Fruit fly (Drosophila melanogaster): ENCODE results near the gene CG13250.

CG13250 gene

dm6 chr3L:20562649-20563048 lies 29.1 kb downstream of the CG13250 start:
- no peak for TF ChIP-seq Hr96 (GFP tag; optimal IDR thresholded peaks at IDR 0.05)
- no peak for TF ChIP-seq kay (GFP tag; ENCODE audit: borderline replicate concordance)
- TF ChIP-seq CG5204 (GFP tag; optimal IDR thresholded peaks at IDR 0.05) = no peak
- TF ChIP-seq Mnt (GFP tag; optimal IDR thresholded peaks at IDR 0.05) = no peak
- TF ChIP-seq toe (GFP tag; optimal IDR thresholded peaks at IDR 0.05) = no peak
- TF ChIP-seq Clk (GFP tag; optimal IDR thresholded peaks at IDR 0.05) = no peak
- no peak for TF ChIP-seq CG33017 (tag; optimal IDR thresholded peaks at IDR 0.05)
- no peak for TF ChIP-seq cic (GFP tag; optimal IDR thresholded peaks at IDR 0.05)

DNA sequence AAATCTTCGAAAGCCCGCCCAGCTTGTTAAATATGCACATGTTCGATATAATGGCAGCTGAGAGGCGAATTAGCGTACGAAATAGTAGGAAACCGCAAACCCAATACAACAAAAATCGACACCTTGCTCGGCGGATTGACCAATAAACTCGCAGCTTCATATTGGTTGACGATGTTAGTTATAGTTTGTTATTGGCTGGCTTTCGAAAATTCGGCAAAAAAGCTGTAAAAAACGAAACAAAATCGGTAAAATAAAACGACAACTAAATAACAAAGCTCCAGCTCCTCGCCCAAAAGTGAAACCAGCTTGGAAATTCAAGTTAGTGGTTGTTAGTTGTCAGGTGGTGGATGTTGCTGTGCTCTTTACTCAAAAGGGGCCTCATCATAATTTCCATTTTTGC lies 30.3 kb downstream of the CG13250 start:
- no peak for TF ChIP-seq pad (GFP tag; optimal IDR thresholded peaks at IDR 0.05)
- no peak for TF ChIP-seq CG14711 (tag; optimal IDR thresholded peaks at IDR 0.05)
- no peak for TF ChIP-seq ovo (GFP tag; optimal IDR thresholded peaks at IDR 0.05)
- no peak for TF ChIP-seq tj (GFP tag; optimal IDR thresholded peaks at IDR 0.05)
- TF ChIP-seq Mnt (GFP tag; optimal IDR thresholded peaks at IDR 0.05) = no peak
- no peak for TF ChIP-seq CG5204 (GFP tag; optimal IDR thresholded peaks at IDR 0.05)
- no peak for TF ChIP-seq cic (GFP tag; optimal IDR thresholded peaks at IDR 0.05)
- TF ChIP-seq CG7045 (GFP tag; optimal IDR thresholded peaks at IDR 0.05) = no peak
- TF ChIP-seq Hr96 (GFP tag; optimal IDR thresholded peaks at IDR 0.05) = no peak
- no peak for TF ChIP-seq toe (GFP tag; optimal IDR thresholded peaks at IDR 0.05)
- no peak for TF ChIP-seq Crg-1 (GFP tag; optimal IDR thresholded peaks at IDR 0.05)
- no peak for TF ChIP-seq CG12768 (GFP tag; optimal IDR thresholded peaks at IDR 0.05)
- no peak for TF ChIP-seq cnc (optimal IDR thresholded peaks at IDR 0.05)

DNA sequence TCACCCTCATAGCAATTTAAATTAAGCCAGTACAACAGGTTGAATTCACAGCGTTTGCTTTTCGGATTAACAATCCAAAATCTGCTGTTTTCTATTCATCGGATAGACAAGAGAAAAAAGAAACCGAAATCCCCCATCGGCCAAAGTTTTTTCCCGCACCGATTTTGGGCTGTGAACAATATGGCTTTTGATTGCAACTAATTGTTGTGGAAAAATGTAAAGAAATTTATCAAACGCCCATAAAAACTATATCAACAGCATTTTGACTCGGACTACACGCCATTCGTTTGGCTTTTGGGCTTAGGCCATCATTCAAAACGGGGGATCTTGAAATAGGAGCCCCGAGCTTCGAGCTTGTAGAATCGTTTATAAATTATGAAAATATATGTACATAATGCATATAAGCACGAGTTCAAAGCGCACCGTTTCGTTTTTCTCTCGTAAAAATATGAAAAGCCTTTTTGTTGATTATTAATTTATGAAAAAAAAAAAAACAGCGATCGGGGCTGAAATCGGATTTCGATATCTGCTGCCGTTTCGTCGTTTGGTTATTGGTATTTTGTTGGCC lies 32.1 kb downstream of the CG13250 start:
- TF ChIP-seq CG33017 (tag; optimal IDR thresholded peaks at IDR 0.05) = no peak
- no peak for TF ChIP-seq bab1 (GFP tag; optimal IDR thresholded peaks at IDR 0.05)
- TF ChIP-seq CG7045 (GFP tag; optimal IDR thresholded peaks at IDR 0.05) = no peak
- TF ChIP-seq CG1620 (GFP tag; optimal IDR thresholded peaks at IDR 0.05) = no peak
- TF ChIP-seq Crg-1 (GFP tag; optimal IDR thresholded peaks at IDR 0.05) = no peak
- no peak for TF ChIP-seq CG14711 (tag; optimal IDR thresholded peaks at IDR 0.05)
- TF ChIP-seq Clk (GFP tag; optimal IDR thresholded peaks at IDR 0.05) = no peak

dm6 chr3L:20570134-20570533 lies 36.6 kb downstream of the CG13250 start:
- TF ChIP-seq bab1 (GFP tag; optimal IDR thresholded peaks at IDR 0.05) = no peak
- no peak for TF ChIP-seq Hr96 (GFP tag; optimal IDR thresholded peaks at IDR 0.05)
- TF ChIP-seq CG12768 (GFP tag; optimal IDR thresholded peaks at IDR 0.05) = no peak
- no peak for TF ChIP-seq Mnt (GFP tag; optimal IDR thresholded peaks at IDR 0.05)
- no peak for TF ChIP-seq CG33017 (tag; optimal IDR thresholded peaks at IDR 0.05)
- TF ChIP-seq CG11617 (GFP tag; optimal IDR thresholded peaks at IDR 0.05) = no peak
- no peak for TF ChIP-seq cnc (optimal IDR thresholded peaks at IDR 0.05)
- TF ChIP-seq pad (GFP tag; optimal IDR thresholded peaks at IDR 0.05) = no peak
- TF ChIP-seq CG7045 (GFP tag; optimal IDR thresholded peaks at IDR 0.05) = no peak
- TF ChIP-seq CG7101 (tag; optimal IDR thresholded peaks at IDR 0.05) = no peak
- TF ChIP-seq toe (GFP tag; optimal IDR thresholded peaks at IDR 0.05) = no peak
- no peak for TF ChIP-seq Crg-1 (GFP tag; optimal IDR thresholded peaks at IDR 0.05)
- TF ChIP-seq ovo (GFP tag; optimal IDR thresholded peaks at IDR 0.05) = no peak
- TF ChIP-seq Clk (GFP tag; optimal IDR thresholded peaks at IDR 0.05) = no peak
- TF ChIP-seq CG1620 (GFP tag; optimal IDR thresholded peaks at IDR 0.05) = no peak
- TF ChIP-seq tj (GFP tag; optimal IDR thresholded peaks at IDR 0.05) = no peak
- TF ChIP-seq cic (GFP tag; optimal IDR thresholded peaks at IDR 0.05) = no peak

dm6 chr3L:20576504-20576903 lies 43.0 kb downstream of the CG13250 start:
- no peak for TF ChIP-seq CG33017 (tag; optimal IDR thresholded peaks at IDR 0.05)
- peak; percentile 33 for TF ChIP-seq kay (GFP tag; ENCODE audit: borderline replicate concordance)

- TF ChIP-seq kay (GFP tag; ENCODE audit: borderline replicate concordance) = no peak
- no peak for TF ChIP-seq CG33017 (tag; optimal IDR thresholded peaks at IDR 0.05)
- TF ChIP-seq CG7101 (tag; optimal IDR thresholded peaks at IDR 0.05) = no peak
Observed at dm6 chr3L:20580614-20581013, 47.1 kb downstream of the CG13250 start.

DNA sequence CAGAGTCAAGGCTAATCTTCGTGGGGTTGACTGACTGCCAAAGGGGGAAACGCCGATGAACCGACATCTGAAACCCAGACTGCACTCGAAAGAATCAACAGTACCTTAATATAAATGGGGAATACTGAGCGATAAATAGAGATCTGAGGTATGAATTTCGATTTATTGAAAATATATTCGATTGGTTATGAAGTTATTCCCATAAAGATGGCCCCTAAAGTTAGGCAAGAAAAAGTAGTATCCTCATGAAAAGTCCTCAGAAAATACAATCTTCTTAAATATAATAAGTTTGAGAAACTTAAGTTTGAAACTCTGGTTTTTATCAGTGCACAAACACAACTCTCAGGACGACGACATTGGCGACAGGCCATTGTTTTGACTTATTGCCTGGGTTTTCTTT lies 48.8 kb downstream of the CG13250 start:
- no peak for TF ChIP-seq Crg-1 (GFP tag; optimal IDR thresholded peaks at IDR 0.05)

DNA sequence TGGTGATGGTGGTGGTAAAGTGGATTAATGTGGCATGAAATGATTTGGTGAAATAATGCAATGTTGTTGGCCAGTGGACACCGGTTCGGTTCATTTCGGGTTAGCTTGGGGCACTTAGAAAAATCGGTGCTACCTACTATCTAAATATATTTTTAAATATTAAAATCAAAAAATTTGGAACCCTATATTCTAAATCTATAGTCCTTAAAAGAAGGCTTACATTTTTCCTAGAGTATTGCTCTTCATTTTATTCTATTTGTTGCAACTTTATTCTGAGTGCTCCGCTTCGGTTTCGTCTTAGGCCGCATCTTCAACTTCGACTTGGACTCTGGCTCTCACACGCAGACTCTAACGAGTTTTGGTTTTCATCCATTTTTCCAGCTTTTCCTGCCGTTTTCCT lies 50.4 kb downstream of the CG13250 start:
- no peak for TF ChIP-seq toe (GFP tag; optimal IDR thresholded peaks at IDR 0.05)
- TF ChIP-seq pad (GFP tag; optimal IDR thresholded peaks at IDR 0.05) = no peak
- no peak for TF ChIP-seq CG5204 (GFP tag; optimal IDR thresholded peaks at IDR 0.05)
- no peak for TF ChIP-seq bab1 (GFP tag; optimal IDR thresholded peaks at IDR 0.05)
- TF ChIP-seq kay (GFP tag; ENCODE audit: borderline replicate concordance) = no peak
- TF ChIP-seq CG7101 (tag; optimal IDR thresholded peaks at IDR 0.05) = no peak
- no peak for TF ChIP-seq CG12768 (GFP tag; optimal IDR thresholded peaks at IDR 0.05)
- no peak for TF ChIP-seq cnc (optimal IDR thresholded peaks at IDR 0.05)
- no peak for TF ChIP-seq Crg-1 (GFP tag; optimal IDR thresholded peaks at IDR 0.05)
- no peak for TF ChIP-seq Mnt (GFP tag; optimal IDR thresholded peaks at IDR 0.05)
- TF ChIP-seq Hr96 (GFP tag; optimal IDR thresholded peaks at IDR 0.05) = no peak
- TF ChIP-seq tj (GFP tag; optimal IDR thresholded peaks at IDR 0.05) = no peak
